Worm (Caenorhabditis elegans): ENCODE results near the gene phat-7.

DNA sequence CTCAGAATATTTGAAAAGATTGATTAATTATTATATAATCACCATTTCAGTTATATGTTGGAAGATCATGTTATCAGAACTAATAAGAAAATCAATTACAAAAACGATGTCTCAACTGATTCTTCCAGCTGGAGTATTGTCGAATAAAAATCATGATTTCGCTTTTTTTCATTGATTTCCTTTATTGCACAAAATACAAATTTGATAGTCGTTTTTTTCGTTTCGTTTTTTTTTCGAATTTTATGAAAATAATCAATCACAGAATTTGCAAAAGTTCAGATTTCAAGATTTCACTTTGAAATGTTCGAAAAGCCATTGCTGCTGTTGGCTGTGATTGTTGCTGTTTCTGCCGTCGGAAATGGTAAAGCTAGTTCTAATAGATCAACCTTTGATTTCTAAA, 10.4 kb upstream of the phat-7 start, which contains the start of gene C49G7.13:
- TF ChIP-seq nhr-237 (tag; optimal IDR thresholded peaks at IDR 0.05): no peak
- no peak for TF ChIP-seq fkh-10 (GFP tag; optimal IDR thresholded peaks at IDR 0.05)
- TF ChIP-seq ceh-82 (tag; optimal IDR thresholded peaks at IDR 0.05): no peak
- no peak for TF ChIP-seq nfya-1 (tag; optimal IDR thresholded peaks at IDR 0.05; ENCODE audit: insufficient read depth)
- TF ChIP-seq pha-4 (tag; optimal IDR thresholded peaks at IDR 0.05): no peak
